Fruit fly (Drosophila melanogaster) whole organism, embryonic: ENCODE results near the gene P5CDh1.

Experiments
- Antp ChIP-seq: fragments of 200-800 bp; sonication (Bioruptor generic); optimal IDR thresholded peaks from 3 replicates; lab custom pipeline; 2016; ENCODE audit warnings: missing biosample characterization, missing genetic modification characterization
- Asciz ChIP-seq: fragments of 200-800 bp; sonication (Bioruptor generic); optimal IDR thresholded peaks from 2 replicates; lab custom pipeline; 2017; ENCODE audit warnings: missing biosample characterization, mild to moderate bottlenecking, missing genetic modification characterization, missing genetic modification reagents
- Atf3 ChIP-seq: fragments of 200-800 bp; sonication (Bioruptor generic); optimal IDR thresholded peaks from 3 replicates; lab custom pipeline; 2016; ENCODE audit warnings: missing biosample characterization, missing genetic modification characterization
- Bdp1 ChIP-seq: fragments of 200-800 bp; sonication (Bioruptor generic); optimal IDR thresholded peaks from 3 replicates; lab custom pipeline; 2016; ENCODE audit warnings: missing biosample characterization, missing genetic modification characterization
- CG10321 ChIP-seq: fragments of 200-800 bp; sonication (Bioruptor generic); IDR thresholded peaks from 2 replicates; pipeline ENCODE4 v1.3.6; 2022; ENCODE audit warnings: missing biosample characterization, missing genetic modification characterization
- CG10979 ChIP-seq: fragments of 200-800 bp; sonication (Bioruptor generic); optimal IDR thresholded peaks from 2 replicates; lab custom pipeline; 2018; ENCODE audit warnings: missing biosample characterization, mild to moderate bottlenecking, missing genetic modification characterization, moderate library complexity
- CG12942 ChIP-seq: fragments of 200-800 bp; sonication (Bioruptor generic); optimal IDR thresholded peaks from 3 replicates; lab custom pipeline; 2016; ENCODE audit warnings: missing biosample characterization, missing genetic modification characterization
- CG13287 ChIP-seq: fragments of 200-800 bp; sonication (Bioruptor generic); IDR thresholded peaks from 2 replicates; pipeline ENCODE4 v1.3.6; 2022; ENCODE audit warnings: missing biosample characterization, missing genetic modification characterization; ENCODE audit not compliant: partially characterized antibody
- CG13296 ChIP-seq: fragments of 200-800 bp; sonication (Bioruptor generic); optimal IDR thresholded peaks from 3 replicates; lab custom pipeline; 2018; ENCODE audit warnings: missing biosample characterization, mild to moderate bottlenecking, missing genetic modification characterization
- CG14441 ChIP-seq: fragments of 200-800 bp; sonication (Bioruptor generic); IDR thresholded peaks from 2 replicates; pipeline ENCODE4 v1.3.6; 2022; ENCODE audit warnings: missing biosample characterization, missing genetic modification characterization
- CG15696 ChIP-seq: fragments of 200-800 bp; sonication (Bioruptor generic); optimal IDR thresholded peaks from 2 replicates; lab custom pipeline; 2019; ENCODE audit warnings: missing biosample characterization, mild to moderate bottlenecking, missing genetic modification characterization, moderate library complexity
- CG1602 ChIP-seq: fragments of 200-800 bp; sonication (Bioruptor generic); optimal IDR thresholded peaks from 3 replicates; lab custom pipeline; 2016; ENCODE audit warnings: missing biosample characterization, missing genetic modification characterization
- CG1603 ChIP-seq: fragments of 200-800 bp; sonication (Bioruptor generic); optimal IDR thresholded peaks from 2 replicates; lab custom pipeline; 2019; ENCODE audit warnings: missing biosample characterization, mild to moderate bottlenecking, missing genetic modification characterization, moderate library complexity
- CG16779 ChIP-seq: fragments of 200-800 bp; sonication (Bioruptor generic); IDR thresholded peaks from 2 replicates; pipeline ENCODE4 v1.3.6; 2022; ENCODE audit warnings: missing biosample characterization, missing genetic modification characterization
- CG16813 ChIP-seq: fragments of 200-800 bp; sonication (Bioruptor generic); IDR thresholded peaks from 3 replicates; pipeline ENCODE4 v1.3.6; 2022; ENCODE audit warnings: missing biosample characterization, missing genetic modification characterization; ENCODE audit not compliant: partially characterized antibody
- CG2875 ChIP-seq: fragments of 200-800 bp; sonication (Bioruptor generic); optimal IDR thresholded peaks from 2 replicates; lab custom pipeline; 2017; ENCODE audit warnings: missing biosample characterization, mild to moderate bottlenecking, missing genetic modification characterization, missing genetic modification reagents
- CG30403 ChIP-seq: fragments of 200-800 bp; sonication (Bioruptor generic); optimal IDR thresholded peaks from 3 replicates; lab custom pipeline; 2016; ENCODE audit warnings: missing biosample characterization, missing genetic modification characterization
- CG31224 ChIP-seq: fragments of 200-800 bp; sonication (Bioruptor generic); IDR thresholded peaks from 2 replicates; pipeline ENCODE4 v1.3.6; 2022; ENCODE audit warnings: missing biosample characterization, missing genetic modification characterization
- CG43689 ChIP-seq: fragments of 200-800 bp; sonication (Bioruptor generic); IDR thresholded peaks from 2 replicates; pipeline ENCODE4 v1.3.6; 2022; ENCODE audit warnings: missing biosample characterization, missing genetic modification characterization
- CG4730 ChIP-seq: fragments of 200-800 bp; sonication (Bioruptor generic); IDR thresholded peaks from 2 replicates; pipeline ENCODE4 v1.3.6; 2022; ENCODE audit warnings: missing biosample characterization, missing genetic modification characterization
- CG8388 ChIP-seq: fragments of 200-800 bp; sonication (Bioruptor generic); optimal IDR thresholded peaks from 2 replicates; lab custom pipeline; 2019; ENCODE audit warnings: missing biosample characterization, mild to moderate bottlenecking, missing genetic modification characterization, moderate library complexity
- CoRest ChIP-seq: fragments of 200-800 bp; sonication (Bioruptor generic); optimal IDR thresholded peaks from 3 replicates; lab custom pipeline; 2018; ENCODE audit warnings: missing biosample characterization, mild to moderate bottlenecking, missing genetic modification characterization, moderate library complexity
- D19A ChIP-seq: fragments of 200-800 bp; optimal IDR thresholded peaks from 3 replicates; lab custom pipeline; 2019; ENCODE audit warnings: missing biosample characterization, mild to moderate bottlenecking, missing genetic modification characterization, moderate library complexity
- Dip3 ChIP-seq: fragments of 200-800 bp; sonication (Bioruptor generic); optimal IDR thresholded peaks from 3 replicates; lab custom pipeline; 2016; ENCODE audit warnings: missing biosample characterization, missing genetic modification characterization
- Drgx ChIP-seq: fragments of 200-800 bp; sonication (Bioruptor generic); IDR thresholded peaks from 2 replicates; pipeline ENCODE4 v1.3.6; 2022; ENCODE audit warnings: missing biosample characterization, missing genetic modification characterization
- Gug ChIP-seq: fragments of 200-800 bp; sonication (Bioruptor generic); IDR thresholded peaks from 4 replicates; pipeline ENCODE4 v1.3.6; 2022; ENCODE audit warnings: missing biosample characterization, missing genetic modification characterization
- HmgD ChIP-seq: fragments of 200-800 bp; sonication (Bioruptor generic); optimal IDR thresholded peaks from 3 replicates; lab custom pipeline; 2016; ENCODE audit warnings: missing biosample characterization, missing genetic modification characterization
- Neu2 ChIP-seq: fragments of 200-800 bp; sonication (Bioruptor generic); optimal IDR thresholded peaks from 3 replicates; lab custom pipeline; 2016; ENCODE audit warnings: missing biosample characterization, missing genetic modification characterization, borderline replicate concordance
- Sox102F ChIP-seq: fragments of 200-800 bp; sonication (Bioruptor generic); optimal IDR thresholded peaks from 2 replicates; lab custom pipeline; 2018; ENCODE audit warnings: missing biosample characterization, mild to moderate bottlenecking, missing genetic modification characterization, moderate library complexity
- Usf ChIP-seq: fragments of 200-800 bp; sonication (Bioruptor generic); optimal IDR thresholded peaks from 2 replicates; lab custom pipeline; 2017; ENCODE audit warnings: missing genotype, missing biosample characterization, missing genetic modification characterization
- ara ChIP-seq: fragments of 200-800 bp; sonication (Bioruptor generic); IDR thresholded peaks from 2 replicates; pipeline ENCODE4 v1.3.6; 2022; ENCODE audit warnings: missing biosample characterization, missing genetic modification characterization
- chm ChIP-seq: fragments of 200-800 bp; sonication (Bioruptor generic); IDR thresholded peaks from 2 replicates; pipeline ENCODE4 v1.3.6; 2022; ENCODE audit warnings: missing biosample characterization, missing genetic modification characterization
- ci ChIP-seq: fragments of 200-800 bp; sonication (Bioruptor generic); IDR thresholded peaks from 3 replicates; pipeline ENCODE4 v1.3.6; 2022; ENCODE audit warnings: missing biosample characterization, missing genetic modification characterization
- corto ChIP-seq: fragments of 200-800 bp; sonication (Bioruptor generic); optimal IDR thresholded peaks from 2 replicates; lab custom pipeline; 2016; ENCODE audit warnings: missing biosample characterization, mild to moderate bottlenecking, missing genetic modification characterization, moderate library complexity
- cwo ChIP-seq: fragments of 200-800 bp; sonication (Bioruptor generic); optimal IDR thresholded peaks from 3 replicates; lab custom pipeline; 2017; ENCODE audit warnings: missing biosample characterization, missing genetic modification characterization, mild to moderate bottlenecking, moderate library complexity, missing genetic modification reagents
- da ChIP-seq: fragments of 200-800 bp; sonication (Bioruptor generic); optimal IDR thresholded peaks from 2 replicates; lab custom pipeline; 2016; ENCODE audit warnings: missing biosample characterization, missing genetic modification characterization
- dati ChIP-seq: fragments of 200-800 bp; sonication (Bioruptor generic); IDR thresholded peaks from 2 replicates; pipeline ENCODE4 v1.3.6; 2022; ENCODE audit warnings: missing biosample characterization, missing genetic modification characterization
- emc ChIP-seq: fragments of 200-800 bp; sonication (Bioruptor generic); optimal IDR thresholded peaks from 2 replicates; lab custom pipeline; 2016; ENCODE audit warnings: missing biosample characterization, missing genetic modification characterization
- gce ChIP-seq: fragments of 200-800 bp; sonication (Bioruptor generic); IDR thresholded peaks from 3 replicates; pipeline ENCODE4 v1.3.6; 2022; ENCODE audit warnings: missing biosample characterization, missing genetic modification characterization
- h ChIP-seq: fragments of >200 bp; optimal IDR thresholded peaks from 2 replicates; lab custom pipeline; 2017
- ham ChIP-seq: fragments of 200-800 bp; sonication (Bioruptor generic); IDR thresholded peaks from 2 replicates; pipeline ENCODE4 v1.3.6; 2022; ENCODE audit warnings: missing biosample characterization, missing genetic modification characterization
- hb ChIP-seq: fragments of 200-800 bp; sonication (Bioruptor generic); IDR thresholded peaks from 3 replicates; pipeline ENCODE4 v1.3.6; 2022; ENCODE audit warnings: missing biosample characterization, missing genetic modification characterization; ENCODE audit not compliant: partially characterized antibody
- ken ChIP-seq: fragments of 200-800 bp; sonication (Bioruptor generic); IDR thresholded peaks from 3 replicates; pipeline ENCODE4 v1.3.6; 2022; ENCODE audit warnings: missing biosample characterization, missing genetic modification characterization
- maf-S ChIP-seq: fragments of 200-800 bp; sonication (Bioruptor generic); optimal IDR thresholded peaks from 2 replicates; lab custom pipeline; 2016; ENCODE audit warnings: missing biosample characterization, missing genetic modification characterization
- nmo ChIP-seq: fragments of 200-800 bp; sonication (Bioruptor generic); optimal IDR thresholded peaks from 2 replicates; lab custom pipeline; 2018; ENCODE audit warnings: missing biosample characterization, mild to moderate bottlenecking, missing genetic modification characterization, moderate library complexity
- pros ChIP-seq: fragments of 200-800 bp; sonication (Bioruptor generic); optimal IDR thresholded peaks from 3 replicates; lab custom pipeline; 2019; ENCODE audit warnings: missing biosample characterization, mild to moderate bottlenecking, missing genetic modification characterization, moderate library complexity
- psq ChIP-seq: fragments of 200-800 bp; sonication (Bioruptor generic); optimal IDR thresholded peaks from 2 replicates; lab custom pipeline; 2017; ENCODE audit warnings: missing biosample characterization, missing genetic modification characterization
- ro ChIP-seq: fragments of 200-800 bp; sonication (Bioruptor generic); IDR thresholded peaks from 2 replicates; pipeline ENCODE4 v1.3.6; 2022; ENCODE audit warnings: missing biosample characterization, missing genetic modification characterization
- sc ChIP-seq, 3 experiments: fragments of >200 bp in 2 of 3; fragments of 200-800 bp in 1 of 3; sonication (Bioruptor generic) in 1 of 3; optimal IDR thresholded peaks; 2 replicates in 2 of 3; 3 replicates in 1 of 3; lab custom pipeline; 2017; ENCODE audit warnings: mild to moderate bottlenecking in 1 of 3, missing biosample characterization in 1 of 3, missing genetic modification characterization in 1 of 3, missing genetic modification reagents in 1 of 3
- sob ChIP-seq: fragments of 200-800 bp; sonication (Bioruptor generic); IDR thresholded peaks from 2 replicates; pipeline ENCODE4 v1.3.6; 2022; ENCODE audit warnings: missing biosample characterization, missing genetic modification characterization
- twi ChIP-seq: fragments of 200-800 bp; optimal IDR thresholded peaks from 2 replicates; lab custom pipeline; 2019; ENCODE audit warnings: missing biosample characterization, mild to moderate bottlenecking, missing genetic modification characterization, moderate library complexity
- zf30C ChIP-seq: fragments of 200-800 bp; sonication (Bioruptor generic); optimal IDR thresholded peaks from 3 replicates; lab custom pipeline; 2018; ENCODE audit warnings: missing biosample characterization, mild to moderate bottlenecking, missing genetic modification characterization

P5CDh1 gene

DNA sequence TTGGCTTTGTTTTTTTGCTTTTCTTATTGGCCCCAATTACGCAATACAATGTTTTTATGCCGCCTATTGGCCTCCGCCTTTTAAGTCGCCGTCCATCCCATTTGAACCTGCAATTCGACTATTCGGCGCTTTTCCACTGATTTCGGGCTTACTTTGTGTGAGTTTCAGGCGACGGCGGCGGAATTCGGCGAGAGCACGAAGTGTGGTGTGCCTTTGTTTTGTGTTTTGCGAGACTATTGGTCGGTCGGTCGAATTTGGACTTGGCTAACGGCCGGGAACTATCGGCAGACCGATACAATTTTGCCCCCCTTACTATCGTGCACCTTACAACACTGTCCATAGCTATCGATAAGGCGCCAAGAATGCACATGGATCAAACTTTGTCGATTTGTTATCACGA, at the start of gene P5CDh1 (continued):
- TF ChIP-seq twi: no peak
- no peak for TF ChIP-seq D19A
- no peak for TF ChIP-seq CG4730 (GFP tag; lab: Robert Waterston, UW)
- peak; percentile 81 for TF ChIP-seq CG16813 (GFP tag; lab: Robert Waterston, UW)
- TF ChIP-seq CG13296 (GFP tag; lab: Kevin White, UChicago): no peak
- TF ChIP-seq ara: no peak
- TF ChIP-seq CG16779 (GFP tag; lab: Robert Waterston, UW): no peak
- TF ChIP-seq nmo (GFP tag; lab: Kevin White, UChicago): peak; percentile 11
- no peak for TF ChIP-seq CG10321 (GFP tag; lab: Robert Waterston, UW)
- TF ChIP-seq da (GFP tag; lab: Kevin White, UChicago): no peak
- no peak for TF ChIP-seq emc (GFP tag; lab: Kevin White, UChicago)
- peak; percentile 77 for TF ChIP-seq ci (GFP tag; lab: Robert Waterston, UW)
- TF ChIP-seq ro (GFP tag; lab: Robert Waterston, UW): no peak
- peak; percentile 95 for TF ChIP-seq CG13287 (GFP tag; lab: Robert Waterston, UW)
- TF ChIP-seq cwo (GFP tag; lab: Kevin White, UChicago): peak; percentile 0
- no peak for TF ChIP-seq Asciz
- no peak for TF ChIP-seq Sox102F (GFP tag; lab: Kevin White, UChicago)
- TF ChIP-seq dati (GFP tag; lab: Robert Waterston, UW): no peak
- TF ChIP-seq Gug (GFP tag; lab: Robert Waterston, UW): peak; percentile 28; the same call in 1 of the 4 replicates
- TF ChIP-seq Dip3: peak; percentile 1
- no peak for TF ChIP-seq gce (GFP tag; lab: Robert Waterston, UW)
- peak; percentile 26 for TF ChIP-seq Antp (GFP tag; lab: Kevin White, UChicago)
- TF ChIP-seq CG10979 (tag; lab: Kevin White, UChicago): no peak
- TF ChIP-seq Atf3 (GFP tag; lab: Kevin White, UChicago): no peak
- TF ChIP-seq CoRest: peak; percentile 29
- no peak for TF ChIP-seq zf30C (GFP tag; lab: Kevin White, UChicago)
- no peak for TF ChIP-seq sc (optimal IDR thresholded peaks at IDR 0.05; lab: Kevin White, UChicago)
- no peak for TF ChIP-seq sc (GFP tag; optimal IDR thresholded peaks at IDR 0.05; lab: Kevin White, UChicago)
- no peak for TF ChIP-seq CG43689 (GFP tag; lab: Robert Waterston, UW)
- TF ChIP-seq h: no peak
- peak; percentile 26 for TF ChIP-seq CG30403 (GFP tag; lab: Kevin White, UChicago)
- TF ChIP-seq CG1602 (GFP tag; lab: Kevin White, UChicago): no peak
- TF ChIP-seq CG1603 (tag; lab: Kevin White, UChicago): peak; percentile 70
- no peak for TF ChIP-seq CG15696 (tag; lab: Kevin White, UChicago)
- TF ChIP-seq CG2875 (GFP tag; lab: Kevin White, UChicago): no peak
- TF ChIP-seq CG8388 (GFP tag; lab: Kevin White, UChicago): no peak
- TF ChIP-seq pros: no peak
- peak; percentile 53; the same call in 1 of the 2 replicates for TF ChIP-seq chm
- no peak for TF ChIP-seq corto (GFP tag; lab: Kevin White, UChicago)
- TF ChIP-seq ken (GFP tag; lab: Robert Waterston, UW): 0 out of 3 replicates have a peak, but pooled peaks have one; percentile 38
- TF ChIP-seq ham: no peak
- TF ChIP-seq psq (GFP tag; lab: Kevin White, UChicago): no peak
- peak; percentile 15 for TF ChIP-seq Bdp1 (GFP tag; lab: Kevin White, UChicago)
- peak; percentile 78 for TF ChIP-seq hb (GFP tag; lab: Robert Waterston, UW)
- no peak for TF ChIP-seq CG14441 (GFP tag; lab: Robert Waterston, UW)
- TF ChIP-seq Drgx (GFP tag; lab: Robert Waterston, UW): no peak; the same call in 1 of the 2 replicates
- TF ChIP-seq CG31224 (GFP tag; lab: Robert Waterston, UW): no peak
- peak; percentile 15 for TF ChIP-seq CG12942 (GFP tag; lab: Kevin White, UChicago)
- peak; percentile 10 for TF ChIP-seq HmgD (GFP tag; lab: Kevin White, UChicago)
- no peak for TF ChIP-seq Usf
- TF ChIP-seq Neu2 (GFP tag; lab: Kevin White, UChicago): no peak
- peak; percentile 2 for TF ChIP-seq maf-S
- TF ChIP-seq sob (GFP tag; lab: Robert Waterston, UW): peak; percentile 80
